Fruit fly (Drosophila melanogaster) whole organism, adult: ENCODE measurements around the gene tey.

ENCODE experiments used
- CG11617 ChIP-seq: fragments of 200-800 bp; sonication (Bioruptor generic); optimal IDR thresholded peaks from 2 replicates; lab custom pipeline; 2017; ENCODE audit warnings: mild to moderate bottlenecking, missing biosample characterization, missing genetic modification reagents, missing genetic modification characterization
- CG12768 ChIP-seq: fragments of 200-800 bp; sonication (Bioruptor generic); optimal IDR thresholded peaks from 2 replicates; lab custom pipeline; 2017; ENCODE audit warnings: missing biosample characterization, missing genetic modification characterization, mild to moderate bottlenecking, moderate library complexity, missing genetic modification reagents
- CG14711 ChIP-seq: fragments of 200-800 bp; sonication (Bioruptor generic); optimal IDR thresholded peaks from 2 replicates; lab custom pipeline; 2018; ENCODE audit warnings: missing biosample characterization, mild to moderate bottlenecking, missing genetic modification characterization, moderate library complexity
- CG1620 ChIP-seq: fragments of 200-800 bp; sonication (Bioruptor generic); optimal IDR thresholded peaks from 2 replicates; lab custom pipeline; 2016; ENCODE audit warnings: missing biosample characterization, missing genetic modification characterization
- CG33017 ChIP-seq: fragments of 200-800 bp; sonication (Bioruptor generic); optimal IDR thresholded peaks from 2 replicates; lab custom pipeline; 2018; ENCODE audit warnings: missing biosample characterization, mild to moderate bottlenecking, missing genetic modification characterization, moderate library complexity
- CG5204 ChIP-seq: fragments of 200-800 bp; sonication (Bioruptor generic); optimal IDR thresholded peaks from 2 replicates; lab custom pipeline; 2016; ENCODE audit warnings: missing biosample characterization, missing genetic modification characterization
- CG7045 ChIP-seq: fragments of 200-800 bp; sonication (Bioruptor generic); optimal IDR thresholded peaks from 2 replicates; lab custom pipeline; 2017; ENCODE audit warnings: missing biosample characterization, mild to moderate bottlenecking, missing genetic modification characterization
- CG7101 ChIP-seq: fragments of 200-800 bp; sonication (Bioruptor generic); optimal IDR thresholded peaks from 2 replicates; lab custom pipeline; 2018; ENCODE audit warnings: missing biosample characterization, mild to moderate bottlenecking, missing genetic modification characterization, moderate library complexity
- Clk ChIP-seq: fragments of 200-800 bp; sonication (Bioruptor generic); optimal IDR thresholded peaks from 2 replicates; lab custom pipeline; 2017; ENCODE audit warnings: missing biosample characterization, missing genetic modification characterization
- Crg-1 ChIP-seq: fragments of 200-800 bp; sonication (Bioruptor generic); optimal IDR thresholded peaks from 2 replicates; lab custom pipeline; 2016; ENCODE audit warnings: missing biosample characterization, missing genetic modification characterization
- Hr96 ChIP-seq: fragments of 200-800 bp; sonication (Bioruptor generic); optimal IDR thresholded peaks from 2 replicates; lab custom pipeline; 2016; ENCODE audit warnings: missing biosample characterization, missing genetic modification characterization
- Mnt ChIP-seq: fragments of 200-800 bp; sonication (Bioruptor generic); optimal IDR thresholded peaks from 2 replicates; lab custom pipeline; 2016; ENCODE audit warnings: missing biosample characterization, mild to moderate bottlenecking, missing genetic modification characterization
- bab1 ChIP-seq: fragments of 200-800 bp; sonication (Bioruptor generic); optimal IDR thresholded peaks from 3 replicates; lab custom pipeline; 2019; ENCODE audit warnings: missing biosample characterization, mild to moderate bottlenecking, missing genetic modification characterization, moderate library complexity
- cic ChIP-seq: fragments of 200-800 bp; sonication (Bioruptor generic); optimal IDR thresholded peaks from 2 replicates; lab custom pipeline; 2017; ENCODE audit warnings: missing biosample characterization, mild to moderate bottlenecking, missing genetic modification characterization, moderate library complexity
- cnc ChIP-seq, 2 experiments: fragments of >200 bp; optimal IDR thresholded peaks; 2 replicates each; lab custom pipeline; 2017
- kay ChIP-seq: fragments of 200-800 bp; sonication (Bioruptor generic); peaks from one replicate; lab custom pipeline; 2016; ENCODE audit warnings: missing biosample characterization, missing genetic modification characterization, borderline replicate concordance
- ovo ChIP-seq: fragments of 200-800 bp; sonication (Bioruptor generic); optimal IDR thresholded peaks from 2 replicates; lab custom pipeline; 2016; ENCODE audit warnings: missing biosample characterization, missing genetic modification characterization
- pad ChIP-seq: fragments of 200-800 bp; sonication (Bioruptor generic); optimal IDR thresholded peaks from 3 replicates; lab custom pipeline; 2017; ENCODE audit warnings: missing biosample characterization, missing genetic modification characterization, mild to moderate bottlenecking, moderate library complexity, missing genetic modification reagents
- tj ChIP-seq: fragments of 200-800 bp; sonication (Bioruptor generic); optimal IDR thresholded peaks from 3 replicates; lab custom pipeline; 2017; ENCODE audit warnings: missing biosample characterization, mild to moderate bottlenecking, missing genetic modification characterization, moderate library complexity
- toe ChIP-seq: fragments of 200-800 bp; sonication (Bioruptor generic); optimal IDR thresholded peaks from 2 replicates; lab custom pipeline; 2016; ENCODE audit warnings: missing biosample characterization, missing genetic modification characterization

The tey gene

DNA sequence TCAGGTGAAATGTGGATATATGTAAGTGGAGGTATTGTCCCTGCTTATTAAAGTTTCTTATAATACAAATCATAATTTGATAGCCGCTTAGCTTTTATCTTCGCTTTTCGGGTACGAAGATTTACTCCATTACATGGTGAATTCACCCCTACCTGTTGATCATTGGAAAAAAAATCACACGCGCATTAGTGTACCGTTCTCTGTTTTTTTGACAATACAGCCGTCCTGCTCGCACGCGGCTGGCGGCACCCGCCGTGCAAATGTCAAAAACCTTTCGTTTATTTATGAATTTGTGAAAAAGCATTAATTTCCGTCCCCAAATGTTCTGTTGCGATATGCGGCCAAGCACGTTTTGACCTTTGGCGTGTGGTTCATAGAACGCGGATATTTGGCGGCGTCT is 32.0 kb downstream of the tey start:
- TF ChIP-seq pad (GFP tag; lab: Kevin White, UChicago) = peak; percentile 77
- TF ChIP-seq CG1620 (GFP tag; lab: Kevin White, UChicago) = no peak

DNA sequence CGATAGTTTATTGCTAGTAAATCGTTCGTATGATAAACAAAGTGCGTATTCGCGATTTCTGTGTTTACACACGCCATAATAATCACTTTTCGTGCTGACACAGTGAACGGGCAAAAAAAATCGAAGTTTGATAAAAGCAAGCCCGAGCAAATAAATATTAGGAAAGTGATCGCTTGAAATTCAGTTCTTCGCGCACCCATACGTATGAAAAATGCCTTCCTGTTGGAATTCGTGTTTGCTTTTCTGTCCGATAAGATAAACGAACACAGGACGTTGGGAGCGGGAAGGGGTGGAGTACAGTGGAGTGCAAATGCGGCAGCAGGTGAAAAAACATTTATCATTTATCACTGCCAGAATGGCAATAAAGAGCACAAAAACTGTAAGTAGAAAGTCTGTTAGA is 33.2 kb downstream of the tey start:
- peak; percentile 77 for TF ChIP-seq CG12768 (GFP tag; lab: Kevin White, UChicago)
- TF ChIP-seq tj (GFP tag; lab: Kevin White, UChicago) = peak; percentile 30
- peak; percentile 50 for TF ChIP-seq Crg-1 (GFP tag; lab: Kevin White, UChicago)
- no peak for TF ChIP-seq CG1620 (GFP tag; lab: Kevin White, UChicago)
- TF ChIP-seq CG14711 (tag; lab: Kevin White, UChicago) = peak; percentile 6
- peak; percentile 16 for TF ChIP-seq CG7101 (tag; lab: Kevin White, UChicago)
- peak; percentile 60 for TF ChIP-seq CG11617 (GFP tag; lab: Kevin White, UChicago)
- no peak for TF ChIP-seq toe
- no peak for TF ChIP-seq cnc (optimal IDR thresholded peaks at IDR 0.05; lab: Kevin White, UChicago)
- peak; percentile 95 for TF ChIP-seq kay (GFP tag; lab: Kevin White, UChicago)
- peak; percentile 90 for TF ChIP-seq cic (GFP tag; lab: Kevin White, UChicago)
- peak; percentile 5 for TF ChIP-seq pad (GFP tag; lab: Kevin White, UChicago)
- TF ChIP-seq CG33017 (tag; lab: Kevin White, UChicago) = peak; percentile 48
- peak; percentile 38 for TF ChIP-seq ovo (GFP tag; lab: Kevin White, UChicago)
- no peak for TF ChIP-seq bab1 (GFP tag; lab: Kevin White, UChicago)
- peak; percentile 60 for TF ChIP-seq Mnt (GFP tag; lab: Kevin White, UChicago)
- TF ChIP-seq Clk (GFP tag; lab: Kevin White, UChicago) = peak; percentile 41
- TF ChIP-seq CG5204 = no peak
- peak; percentile 28 for TF ChIP-seq Hr96
- peak; percentile 48 for TF ChIP-seq CG7045

DNA sequence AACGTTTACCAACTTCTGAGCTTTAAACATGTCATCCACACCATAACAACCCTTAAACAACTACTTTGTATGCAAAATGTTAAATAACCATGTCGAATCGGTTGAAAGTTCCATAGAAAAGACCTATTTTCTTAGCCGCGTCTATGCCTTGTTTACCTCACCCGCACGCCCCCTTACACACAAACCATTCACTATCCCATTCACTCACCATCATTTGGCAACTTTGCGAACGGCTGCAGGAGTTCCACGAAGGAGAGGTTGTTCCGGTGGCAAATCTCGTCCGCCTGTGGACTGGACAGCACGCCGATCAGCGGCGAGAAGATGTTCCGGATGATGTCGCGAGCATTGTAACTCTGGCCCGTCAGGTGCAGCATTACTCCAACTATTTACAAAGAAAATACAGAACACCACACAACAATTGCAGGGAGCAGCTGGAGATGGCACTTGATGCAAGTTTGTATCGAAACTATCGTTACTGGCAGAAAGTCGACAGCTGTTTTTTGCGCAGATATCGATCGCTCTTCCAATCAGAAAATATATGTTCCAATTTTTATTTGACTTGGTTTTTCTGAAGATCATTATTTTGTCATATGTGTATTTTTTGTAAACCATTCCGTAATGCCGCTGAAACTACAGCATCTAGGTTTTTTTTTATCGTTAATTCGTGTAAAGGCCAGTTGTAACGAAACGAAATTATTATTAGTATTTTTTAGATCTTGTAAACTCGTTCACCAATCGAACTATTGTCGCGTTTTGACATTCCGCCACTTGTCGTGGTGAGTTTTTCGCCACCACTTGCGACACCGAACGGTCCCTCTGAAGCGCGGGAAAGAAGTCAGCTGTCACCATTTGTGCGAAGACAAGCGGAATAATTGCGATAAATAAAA is 45.6 kb downstream of the tey start, which contains the start of gene asf1:
Gene asf1, plus strand, starts transcription at position 823 of the 887 bp plus-strand sequence.
- TF ChIP-seq bab1 (GFP tag; lab: Kevin White, UChicago) (no peak), cic (GFP tag; lab: Kevin White, UChicago) (peak; percentile 46), CG7045 (no peak), CG1620 (GFP tag; lab: Kevin White, UChicago) (no peak), Hr96 (no peak), CG14711 (tag; lab: Kevin White, UChicago) (peak; percentile 2), tj (GFP tag; lab: Kevin White, UChicago) (peak; percentile 70), CG11617 (GFP tag; lab: Kevin White, UChicago) (peak; percentile 26), Crg-1 (GFP tag; lab: Kevin White, UChicago) (peak; percentile 9), ovo (GFP tag; lab: Kevin White, UChicago) (peak; percentile 2), CG7101 (tag; lab: Kevin White, UChicago) (peak; percentile 15), Mnt (GFP tag; lab: Kevin White, UChicago) (peak; percentile 23)

DNA sequence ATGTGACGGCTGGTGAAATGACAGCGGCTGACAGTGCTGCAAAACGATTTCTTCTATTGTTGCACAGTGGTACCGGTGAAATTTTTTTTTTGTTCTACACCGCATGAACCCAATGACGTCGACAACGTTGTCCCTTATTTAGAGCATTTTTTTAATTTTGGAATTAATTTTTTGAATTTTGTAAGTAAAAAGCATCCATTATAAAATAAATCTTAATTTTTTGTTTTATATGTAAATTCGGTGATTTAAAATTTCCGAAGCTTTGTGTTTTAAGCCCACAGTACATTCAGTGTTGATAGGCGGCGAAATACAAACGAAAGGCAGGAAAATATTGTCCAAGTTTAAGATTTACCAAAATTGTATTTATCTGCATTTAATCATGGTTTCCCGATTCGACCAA is 51.7 kb downstream of the tey start, which contains the start of the genes Lon and PIG-F:
Gene Lon, minus strand, starts transcription at position 28 of the 400 bp plus-strand sequence.
Gene PIG-F, plus strand, starts transcription at position 284 of the 400 bp plus-strand sequence.
- TF ChIP-seq Crg-1 (GFP tag; lab: Kevin White, UChicago) = peak; percentile 99
- TF ChIP-seq Hr96 = peak; percentile 99
- TF ChIP-seq CG1620 (GFP tag; lab: Kevin White, UChicago) = peak; percentile 99
- TF ChIP-seq cnc (optimal IDR thresholded peaks at IDR 0.05; lab: Kevin White, UChicago) = no peak
- peak; percentile 99 for TF ChIP-seq kay (GFP tag; lab: Kevin White, UChicago)
- peak; percentile 99 for TF ChIP-seq CG7045
- peak; percentile 89 for TF ChIP-seq tj (GFP tag; lab: Kevin White, UChicago)
- TF ChIP-seq Mnt (GFP tag; lab: Kevin White, UChicago) = peak; percentile 97
- TF ChIP-seq pad (GFP tag; lab: Kevin White, UChicago) = peak; percentile 94
- peak; percentile 99 for TF ChIP-seq ovo (GFP tag; lab: Kevin White, UChicago)
- peak; percentile 99 for TF ChIP-seq CG5204
- peak; percentile 99 for TF ChIP-seq CG7101 (tag; lab: Kevin White, UChicago)
- peak; percentile 99 for TF ChIP-seq Clk (GFP tag; lab: Kevin White, UChicago)
- TF ChIP-seq bab1 (GFP tag; lab: Kevin White, UChicago) = peak; percentile 98
- TF ChIP-seq CG33017 (tag; lab: Kevin White, UChicago) = peak; percentile 98
- TF ChIP-seq toe = peak; percentile 100
- TF ChIP-seq CG14711 (tag; lab: Kevin White, UChicago) = peak; percentile 96
- TF ChIP-seq CG11617 (GFP tag; lab: Kevin White, UChicago) = peak; percentile 99
- TF ChIP-seq CG12768 (GFP tag; lab: Kevin White, UChicago) = peak; percentile 99
- TF ChIP-seq cic (GFP tag; lab: Kevin White, UChicago) = peak; percentile 86

DNA sequence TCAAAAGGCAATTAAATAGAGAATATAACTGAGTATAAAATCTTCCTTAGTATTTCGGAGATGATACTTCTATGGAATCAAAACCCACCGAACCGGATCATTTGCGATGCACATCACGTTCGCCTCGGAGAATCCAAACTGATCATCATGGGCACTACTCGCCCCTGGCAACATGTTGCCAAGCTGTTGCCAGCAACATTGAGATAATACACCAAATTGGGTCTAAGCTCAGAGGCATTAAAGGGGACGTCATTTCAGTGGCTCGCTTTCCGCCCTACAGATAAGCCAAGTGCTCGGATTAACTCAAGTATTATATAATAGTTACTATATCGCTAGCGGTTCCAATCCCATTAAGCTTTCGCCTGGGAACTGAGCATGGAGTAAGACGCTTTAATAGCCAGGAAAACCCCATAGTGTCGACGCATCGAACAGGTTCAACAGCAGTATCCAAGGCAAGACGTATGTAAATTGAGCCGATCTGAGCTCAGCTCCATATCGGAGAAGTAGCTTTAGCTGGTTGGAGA is 57.9 kb downstream of the tey start, which contains the start of the genes lush and CG9372:
Gene lush, minus strand, starts transcription at position 117 of the 524 bp plus-strand sequence.
Gene CG9372, plus strand, starts transcription at position 235 of the 524 bp plus-strand sequence.
- no peak for TF ChIP-seq Clk (GFP tag; lab: Kevin White, UChicago)
- TF ChIP-seq cnc (optimal IDR thresholded peaks at IDR 0.05; lab: Kevin White, UChicago) = no peak
- peak; percentile 57 for TF ChIP-seq kay (GFP tag; lab: Kevin White, UChicago)
- TF ChIP-seq CG12768 (GFP tag; lab: Kevin White, UChicago) = peak; percentile 25
- no peak for TF ChIP-seq toe
- TF ChIP-seq CG11617 (GFP tag; lab: Kevin White, UChicago) = no peak
- no peak for TF ChIP-seq pad (GFP tag; lab: Kevin White, UChicago)
- peak; percentile 76 for TF ChIP-seq cic (GFP tag; lab: Kevin White, UChicago)
- no peak for TF ChIP-seq bab1 (GFP tag; lab: Kevin White, UChicago)
- TF ChIP-seq Hr96 = no peak
- TF ChIP-seq CG7045 = no peak
- TF ChIP-seq tj (GFP tag; lab: Kevin White, UChicago) = no peak
- no peak for TF ChIP-seq CG5204
- no peak for TF ChIP-seq CG1620 (GFP tag; lab: Kevin White, UChicago)
- TF ChIP-seq Mnt (GFP tag; lab: Kevin White, UChicago) = no peak
- TF ChIP-seq Crg-1 (GFP tag; lab: Kevin White, UChicago) = no peak
- TF ChIP-seq CG7101 (tag; lab: Kevin White, UChicago) = no peak
- no peak for TF ChIP-seq ovo (GFP tag; lab: Kevin White, UChicago)
- no peak for TF ChIP-seq CG14711 (tag; lab: Kevin White, UChicago)
- no peak for TF ChIP-seq CG33017 (tag; lab: Kevin White, UChicago)
